Fruit fly (Drosophila melanogaster) whole organism: ENCODE measurements around the gene xmas.

Experiments used
- psq ChIP-seq: fragments of >200 bp; optimal IDR thresholded peaks from 2 replicates; lab custom pipeline; 2017
- usp ChIP-seq: fragments of >200 bp; optimal IDR thresholded peaks from 2 replicates; lab custom pipeline; 2017; ENCODE audit warnings: missing biosample characterization, missing genetic modification characterization, mixed read lengths

DNA sequence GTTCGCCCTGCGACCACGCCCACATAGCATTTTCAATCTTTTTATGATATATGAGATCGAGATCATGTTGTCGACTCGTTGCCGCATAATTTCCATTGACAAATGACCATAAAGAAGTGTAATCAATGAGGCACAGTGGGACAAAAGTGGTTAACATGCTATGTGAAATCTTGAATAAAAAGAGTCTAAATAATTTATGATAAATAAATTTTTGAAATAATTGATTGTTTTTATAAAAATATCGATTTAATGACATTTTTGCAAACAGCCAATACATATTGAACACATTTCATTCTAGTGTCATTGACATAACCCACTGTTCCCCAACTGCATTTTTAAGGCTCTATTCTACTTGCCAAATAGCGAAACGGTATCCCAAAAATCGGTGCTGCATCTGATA, 28.4 kb upstream of the xmas start:
- TF ChIP-seq psq (lab: Kevin White, UChicago) (no peak), usp (GFP tag; lab: Kevin White, UChicago) (no peak)
